Worm (Caenorhabditis elegans): ENCODE data around the gene pfn-2.

ce11 chrX:5344287-5344686 is 9.6 kb downstream of the pfn-2 start, which contains the start of gene C26B9.1:
- TF ChIP-seq ceh-13 (GFP tag; optimal IDR thresholded peaks at IDR 0.05) (no peak), scrt-1 (GFP tag; IDR thresholded peaks at IDR 0.05) (no peak), ama-1 (optimal IDR thresholded peaks at IDR 0.05) (no peak), F13C5.2 (tag; optimal IDR thresholded peaks at IDR 0.05) (no peak), ets-7 (tag; optimal IDR thresholded peaks at IDR 0.05) (no peak), tra-4 (tag; optimal IDR thresholded peaks at IDR 0.05) (no peak), tbx-37 (GFP tag; conservative IDR thresholded peaks at IDR 0.05) (no peak), hmg-4 (GFP tag; optimal IDR thresholded peaks at IDR 0.05) (no peak), flt-1 (GFP tag; IDR thresholded peaks at IDR 0.05) (no peak)
